Fruit fly (Drosophila melanogaster) whole organism, embryonic: Measurements from ENCODE around the gene CG32280.

Experiments used
- B-H1 ChIP-seq: fragments of 200-800 bp; sonication (Bioruptor generic); IDR thresholded peaks from 3 replicates; pipeline ENCODE4 v1.3.6; 2022; ENCODE audit warnings: missing biosample characterization, missing genetic modification characterization
- Blimp-1 ChIP-seq: fragments of 200-800 bp; sonication (Bioruptor generic); optimal IDR thresholded peaks from 3 replicates; lab custom pipeline; 2018; ENCODE audit warnings: missing biosample characterization, missing genetic modification characterization, mild to moderate bottlenecking, moderate library complexity, missing genetic modification reagents
- C15 ChIP-seq: fragments of 200-800 bp; sonication (Bioruptor generic); IDR thresholded peaks from 3 replicates; pipeline ENCODE4 v1.3.6; 2022; ENCODE audit warnings: missing biosample characterization, missing genetic modification characterization
- CG10274 ChIP-seq: fragments of 200-800 bp; sonication (Bioruptor generic); optimal IDR thresholded peaks from 3 replicates; lab custom pipeline; 2017; ENCODE audit warnings: missing biosample characterization, mild to moderate bottlenecking, missing genetic modification characterization
- CG10979 ChIP-seq: fragments of 200-800 bp; sonication (Bioruptor generic); optimal IDR thresholded peaks from 2 replicates; lab custom pipeline; 2018; ENCODE audit warnings: missing biosample characterization, mild to moderate bottlenecking, missing genetic modification characterization, moderate library complexity
- CG11456 ChIP-seq: fragments of 200-800 bp; sonication (Bioruptor generic); IDR thresholded peaks from 3 replicates; pipeline ENCODE4 v1.3.6; 2022; ENCODE audit warnings: missing biosample characterization, missing genetic modification characterization
- CG11560 ChIP-seq: fragments of 200-800 bp; sonication (Bioruptor generic); IDR thresholded peaks from 3 replicates; pipeline ENCODE4 v1.3.6; 2022; ENCODE audit warnings: missing biosample characterization, missing genetic modification characterization
- CG12104 ChIP-seq: fragments of 200-800 bp; sonication (Bioruptor generic); optimal IDR thresholded peaks from 3 replicates; lab custom pipeline; 2016; ENCODE audit warnings: missing biosample characterization, missing genetic modification characterization
- CG13123 ChIP-seq: fragments of 200-800 bp; sonication (Bioruptor generic); optimal IDR thresholded peaks from 2 replicates; lab custom pipeline; 2016; ENCODE audit warnings: missing biosample characterization, missing genetic modification characterization
- CG15514 ChIP-seq: fragments of 200-800 bp; sonication (Bioruptor generic); optimal IDR thresholded peaks from 3 replicates; lab custom pipeline; 2017; ENCODE audit warnings: missing biosample characterization, missing genetic modification characterization, mild to moderate bottlenecking, moderate library complexity, missing genetic modification reagents
- CG17359 ChIP-seq: fragments of 200-800 bp; sonication (Bioruptor generic); optimal IDR thresholded peaks from 3 replicates; lab custom pipeline; 2018; ENCODE audit warnings: missing biosample characterization, mild to moderate bottlenecking, missing genetic modification characterization, moderate library complexity
- CG18476 ChIP-seq: fragments of 200-800 bp; sonication (Bioruptor generic); optimal IDR thresholded peaks from 2 replicates; lab custom pipeline; 2016; ENCODE audit warnings: missing biosample characterization, mild to moderate bottlenecking, missing genetic modification characterization
- CG18599 ChIP-seq: fragments of 200-800 bp; sonication (Bioruptor generic); optimal IDR thresholded peaks from 3 replicates; lab custom pipeline; 2017; ENCODE audit warnings: missing biosample characterization, missing genetic modification characterization, mild to moderate bottlenecking, moderate library complexity, missing genetic modification reagents
- CG30431 ChIP-seq: fragments of 200-800 bp; sonication (Bioruptor generic); optimal IDR thresholded peaks from 2 replicates; lab custom pipeline; 2017; ENCODE audit warnings: missing biosample characterization, missing genetic modification characterization
- CG31365 ChIP-seq: fragments of 200-800 bp; sonication (Bioruptor generic); optimal IDR thresholded peaks from 2 replicates; lab custom pipeline; 2018; ENCODE audit warnings: missing biosample characterization, mild to moderate bottlenecking, missing genetic modification characterization
- CG31388 ChIP-seq: fragments of 200-800 bp; sonication (Bioruptor generic); optimal IDR thresholded peaks from 2 replicates; lab custom pipeline; 2016; ENCODE audit warnings: missing biosample characterization, missing genetic modification characterization
- CG32532 ChIP-seq: fragments of 200-800 bp; sonication (Bioruptor generic); IDR thresholded peaks from 2 replicates; pipeline ENCODE4 v1.3.6; 2022; ENCODE audit warnings: missing biosample characterization, missing genetic modification characterization
- CG3838 ChIP-seq: fragments of 200-800 bp; sonication (Bioruptor generic); optimal IDR thresholded peaks from 3 replicates; lab custom pipeline; 2016; ENCODE audit warnings: missing biosample characterization, missing genetic modification characterization
- CG3847 ChIP-seq: fragments of 200-800 bp; sonication (Bioruptor generic); IDR thresholded peaks from 2 replicates; pipeline ENCODE4 v1.3.6; 2022; ENCODE audit warnings: missing biosample characterization, missing genetic modification characterization
- CG43689 ChIP-seq: fragments of 200-800 bp; sonication (Bioruptor generic); IDR thresholded peaks from 2 replicates; pipeline ENCODE4 v1.3.6; 2022; ENCODE audit warnings: missing biosample characterization, missing genetic modification characterization
- CG7271 ChIP-seq: fragments of 200-800 bp; sonication (Bioruptor generic); optimal IDR thresholded peaks from 2 replicates; lab custom pipeline; 2018; ENCODE audit warnings: missing biosample characterization, mild to moderate bottlenecking, missing genetic modification characterization, moderate library complexity
- CG7357 ChIP-seq: fragments of 200-800 bp; sonication (Bioruptor generic); IDR thresholded peaks from 3 replicates; pipeline ENCODE4 v1.3.6; 2022; ENCODE audit warnings: missing biosample characterization, missing genetic modification characterization
- CG7839 ChIP-seq: fragments of 200-800 bp; sonication (Bioruptor generic); optimal IDR thresholded peaks from 3 replicates; lab custom pipeline; 2018; ENCODE audit warnings: missing biosample characterization, mild to moderate bottlenecking, missing genetic modification characterization, moderate library complexity
- CG8281 ChIP-seq: fragments of 200-800 bp; sonication (Bioruptor generic); optimal IDR thresholded peaks from 2 replicates; lab custom pipeline; 2018; ENCODE audit warnings: missing biosample characterization, mild to moderate bottlenecking, missing genetic modification characterization, moderate library complexity
- Dfd ChIP-seq, 2 experiments: fragments of >200 bp; optimal IDR thresholded peaks; 2 replicates each; lab custom pipeline; 2017; ENCODE audit warnings: missing biosample characterization in 2 of 2, missing genetic modification characterization in 2 of 2
- Dip3 ChIP-seq: fragments of 200-800 bp; sonication (Bioruptor generic); optimal IDR thresholded peaks from 3 replicates; lab custom pipeline; 2016; ENCODE audit warnings: missing biosample characterization, missing genetic modification characterization
- Doc2 ChIP-seq: fragments of 200-800 bp; sonication (Bioruptor generic); IDR thresholded peaks from 2 replicates; pipeline ENCODE4 v1.3.6; 2022; ENCODE audit warnings: missing biosample characterization, missing genetic modification characterization
- Ets97D ChIP-seq: fragments of 200-800 bp; sonication (Bioruptor generic); optimal IDR thresholded peaks from 3 replicates; lab custom pipeline; 2016; ENCODE audit warnings: missing biosample characterization, missing genetic modification characterization
- Fer2 ChIP-seq: fragments of 200-800 bp; sonication (Bioruptor generic); optimal IDR thresholded peaks from 2 replicates; lab custom pipeline; 2018; ENCODE audit warnings: missing biosample characterization, mild to moderate bottlenecking, missing genetic modification characterization, moderate library complexity
- GATAe ChIP-seq: fragments of 200-800 bp; sonication (Bioruptor generic); conservative IDR thresholded peaks from 2 replicates; pipeline ENCODE4 v1.3.6; 2022; ENCODE audit warnings: missing biosample characterization, missing genetic modification characterization
- HLH54F ChIP-seq: fragments of 200-800 bp; sonication (Bioruptor generic); optimal IDR thresholded peaks from 3 replicates; lab custom pipeline; 2016; ENCODE audit warnings: missing biosample characterization, missing genetic modification characterization
- HLHmδ ChIP-seq: fragments of 200-800 bp; sonication (Bioruptor generic); optimal IDR thresholded peaks from 2 replicates; lab custom pipeline; 2018; ENCODE audit warnings: missing biosample characterization, mild to moderate bottlenecking, missing genetic modification characterization, moderate library complexity
- Hey ChIP-seq: fragments of 200-800 bp; sonication (Bioruptor generic); optimal IDR thresholded peaks from 3 replicates; lab custom pipeline; 2018; ENCODE audit warnings: missing biosample characterization, mild to moderate bottlenecking, missing genetic modification characterization
- Med ChIP-seq: fragments of 200-800 bp; sonication (Bioruptor generic); peaks from one replicate; lab custom pipeline; 2016; ENCODE audit warnings: missing biosample characterization, missing genetic modification characterization, mild to moderate bottlenecking, inconsistent platforms, moderate library complexity
- Neu2 ChIP-seq: fragments of 200-800 bp; sonication (Bioruptor generic); optimal IDR thresholded peaks from 3 replicates; lab custom pipeline; 2016; ENCODE audit warnings: missing biosample characterization, missing genetic modification characterization, borderline replicate concordance
- az2 ChIP-seq: fragments of 200-800 bp; sonication (Bioruptor generic); optimal IDR thresholded peaks from 3 replicates; lab custom pipeline; 2016; ENCODE audit warnings: missing biosample characterization, missing genetic modification characterization
- dimm ChIP-seq: fragments of 200-800 bp; sonication (Bioruptor generic); IDR thresholded peaks from 2 replicates; pipeline ENCODE4 v1.3.6; 2022; ENCODE audit warnings: missing biosample characterization, missing genetic modification characterization
- ewg ChIP-seq: fragments of 200-800 bp; sonication (Bioruptor generic); optimal IDR thresholded peaks from 3 replicates; lab custom pipeline; 2017; ENCODE audit warnings: mild to moderate bottlenecking, missing biosample characterization, missing genetic modification reagents, missing genetic modification characterization
- gce ChIP-seq: fragments of 200-800 bp; sonication (Bioruptor generic); IDR thresholded peaks from 3 replicates; pipeline ENCODE4 v1.3.6; 2022; ENCODE audit warnings: missing biosample characterization, missing genetic modification characterization
- ind ChIP-seq: fragments of 200-800 bp; sonication (Bioruptor generic); optimal IDR thresholded peaks from 3 replicates; lab custom pipeline; 2016; ENCODE audit warnings: missing biosample characterization, missing genetic modification characterization
- insv ChIP-seq, 2 experiments: fragments of 200-800 bp; sonication (Bioruptor generic); optimal IDR thresholded peaks; 3 replicates each; lab custom pipeline; 2016 to 2018; ENCODE audit warnings: missing biosample characterization in 2 of 2, missing genetic modification characterization in 2 of 2
- jing ChIP-seq: fragments of 200-800 bp; sonication (Bioruptor generic); optimal IDR thresholded peaks from 2 replicates; lab custom pipeline; 2018; ENCODE audit warnings: missing biosample characterization, mild to moderate bottlenecking, missing genetic modification characterization
- org-1 ChIP-seq: fragments of 200-800 bp; sonication (Bioruptor generic); optimal IDR thresholded peaks from 2 replicates; lab custom pipeline; 2017; ENCODE audit warnings: missing biosample characterization, missing genetic modification characterization
- pfk ChIP-seq: fragments of 200-800 bp; sonication (Bioruptor generic); optimal IDR thresholded peaks from 2 replicates; lab custom pipeline; 2018; ENCODE audit warnings: missing biosample characterization, mild to moderate bottlenecking, missing genetic modification characterization, moderate library complexity
- pita ChIP-seq: fragments of 200-800 bp; sonication (Bioruptor generic); optimal IDR thresholded peaks from 2 replicates; lab custom pipeline; 2017; ENCODE audit warnings: missing biosample characterization, mild to moderate bottlenecking, missing genetic modification characterization
- psq ChIP-seq: fragments of 200-800 bp; sonication (Bioruptor generic); optimal IDR thresholded peaks from 2 replicates; lab custom pipeline; 2017; ENCODE audit warnings: missing biosample characterization, missing genetic modification characterization
- pzg ChIP-seq: fragments of 200-800 bp; sonication (Bioruptor generic); optimal IDR thresholded peaks from 3 replicates; lab custom pipeline; 2018; ENCODE audit warnings: missing biosample characterization, mild to moderate bottlenecking, missing genetic modification characterization, moderate library complexity
- repo ChIP-seq: fragments of 200-800 bp; sonication (Bioruptor generic); optimal IDR thresholded peaks from 2 replicates; lab custom pipeline; 2016; ENCODE audit warnings: missing biosample characterization, missing genetic modification characterization
- slp2 ChIP-seq: fragments of 200-800 bp; sonication (Bioruptor generic); optimal IDR thresholded peaks from 2 replicates; lab custom pipeline; 2016; ENCODE audit warnings: missing biosample characterization, missing genetic modification characterization
- ssp ChIP-seq: fragments of 200-800 bp; sonication (Bioruptor generic); IDR thresholded peaks from 2 replicates; pipeline ENCODE4 v1.3.6; 2022; ENCODE audit warnings: missing biosample characterization, missing genetic modification characterization

CG32280 gene

DNA sequence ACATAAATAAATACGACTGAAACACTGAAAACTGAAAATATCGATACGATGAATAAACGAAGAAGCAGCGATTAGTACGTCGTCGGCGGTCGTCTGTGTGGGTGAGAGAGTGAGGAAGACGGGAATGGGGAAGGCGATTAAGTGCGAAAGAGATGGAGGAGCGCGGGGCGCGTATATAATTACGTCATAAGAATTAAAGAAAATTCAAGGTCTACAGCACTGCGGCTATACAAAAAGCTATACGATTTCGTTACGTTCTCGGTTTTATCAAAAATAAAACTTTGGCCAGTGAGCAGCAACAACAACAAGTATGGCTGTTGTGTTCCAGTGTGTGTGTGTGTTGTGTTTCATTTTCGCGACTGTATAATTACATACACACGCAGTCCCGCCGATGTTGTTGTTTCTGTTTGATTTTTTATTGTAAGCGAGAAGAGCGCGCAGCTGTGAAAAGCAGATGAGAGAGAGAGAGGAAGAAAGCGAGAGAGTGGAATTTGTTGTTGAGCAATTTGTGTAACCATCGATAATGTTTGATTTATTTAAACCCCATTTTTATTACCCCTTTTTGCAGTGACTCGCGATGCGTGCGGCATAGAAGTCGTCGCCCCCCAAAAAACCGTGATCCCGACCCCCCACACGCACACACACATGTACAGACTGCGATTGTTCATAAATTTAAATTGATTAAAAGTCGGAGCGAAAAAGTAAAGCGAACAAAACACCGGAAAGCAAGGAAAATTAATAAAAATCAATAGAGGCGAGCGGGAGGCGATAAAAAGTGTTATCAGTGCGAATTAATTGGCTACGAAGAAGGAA, 15.7 kb upstream of the CG32280 start (continued):
- TF ChIP-seq CG17359: no peak
- no peak for TF ChIP-seq az2
- TF ChIP-seq C15 (GFP tag; lab: Robert Waterston, UW): no peak
- no peak for TF ChIP-seq gce (GFP tag; lab: Robert Waterston, UW)
- no peak for TF ChIP-seq CG10274 (GFP tag; lab: Kevin White, UChicago)
- peak; percentile 10 for TF ChIP-seq ewg (GFP tag; lab: Kevin White, UChicago)
- no peak for TF ChIP-seq CG7839
- TF ChIP-seq insv (GFP tag; optimal IDR thresholded peaks at IDR 0.05; lab: Kevin White, UChicago): no peak
- no peak for TF ChIP-seq CG12104 (GFP tag; lab: Kevin White, UChicago)
- TF ChIP-seq CG7357: no peak
- TF ChIP-seq Doc2 (GFP tag; lab: Robert Waterston, UW): no peak
- no peak for TF ChIP-seq CG30431 (GFP tag; lab: Kevin White, UChicago)
- peak; percentile 30 for TF ChIP-seq pfk
- 0 out of 2 replicates have a peak, but pooled peaks have one; percentile 6 for TF ChIP-seq CG3847 (GFP tag; lab: Robert Waterston, UW)
- TF ChIP-seq Hey (tag; lab: Kevin White, UChicago): no peak
- TF ChIP-seq psq: no peak
- no peak for TF ChIP-seq CG11456 (GFP tag; lab: Robert Waterston, UW)
- no peak for TF ChIP-seq CG3838 (GFP tag; lab: Kevin White, UChicago)
- TF ChIP-seq GATAe (GFP tag; lab: Robert Waterston, UW): peak; percentile 33; the same call in 1 of the 2 replicates
- no peak for TF ChIP-seq slp2 (GFP tag; lab: Kevin White, UChicago)
- no peak for TF ChIP-seq CG43689
- TF ChIP-seq Dfd (GFP tag; optimal IDR thresholded peaks at IDR 0.05; lab: Kevin White, UChicago): no peak
- no peak for TF ChIP-seq Ets97D
- no peak for TF ChIP-seq org-1 (GFP tag; lab: Kevin White, UChicago)
- TF ChIP-seq CG31388: no peak
- no peak for TF ChIP-seq Neu2 (GFP tag; lab: Kevin White, UChicago)
- no peak for TF ChIP-seq B-H1
- no peak for TF ChIP-seq Fer2
- TF ChIP-seq CG10979 (tag; lab: Kevin White, UChicago): no peak
- no peak for TF ChIP-seq CG8281
- peak; percentile 63 for TF ChIP-seq CG18599 (GFP tag; lab: Kevin White, UChicago)
- TF ChIP-seq CG31365 (tag; lab: Kevin White, UChicago): no peak
- no peak for TF ChIP-seq jing (GFP tag; lab: Kevin White, UChicago)
- TF ChIP-seq repo (GFP tag; lab: Kevin White, UChicago): no peak
- no peak for TF ChIP-seq Dip3 (GFP tag; lab: Kevin White, UChicago)
- no peak for TF ChIP-seq CG15514 (GFP tag; lab: Kevin White, UChicago)
- TF ChIP-seq pita (GFP tag; lab: Kevin White, UChicago): no peak
- TF ChIP-seq ind: no peak
- TF ChIP-seq HLHmδ (GFP tag; lab: Kevin White, UChicago): no peak
- TF ChIP-seq HLH54F: no peak
- no peak for TF ChIP-seq CG11560 (tag; lab: Robert Waterston, UW)
- TF ChIP-seq CG18476 (GFP tag; lab: Kevin White, UChicago): no peak
- peak; percentile 12 for TF ChIP-seq Med (GFP tag; lab: Kevin White, UChicago)
- TF ChIP-seq CG32532: no peak; the same call in 1 of the 2 replicates
- no peak for TF ChIP-seq dimm (GFP tag; lab: Robert Waterston, UW)
- TF ChIP-seq CG13123 (GFP tag; lab: Kevin White, UChicago): no peak
- TF ChIP-seq Blimp-1 (GFP tag; lab: Kevin White, UChicago): no peak
- no peak for TF ChIP-seq ssp (GFP tag; lab: Robert Waterston, UW)
- TF ChIP-seq pzg (GFP tag; lab: Kevin White, UChicago): no peak
- no peak for TF ChIP-seq CG7271 (tag; lab: Kevin White, UChicago)
